Worm (Caenorhabditis elegans) whole organism, mixed stage, embryonic: Measurements from ENCODE around the gene slc-36.3.

Experiments used
- ceh-43 ChIP-seq: fragments of 200-800 bp; sonication (Bioruptor generic); optimal IDR thresholded peaks from 2 replicates; lab custom pipeline; 2018; ENCODE audit warnings: mild to moderate bottlenecking, missing genetic modification characterization, moderate library complexity, missing compliant biosample characterization
- elt-1 ChIP-seq: sonication (generic microtip); optimal IDR thresholded peaks from 2 replicates; lab custom pipeline; 2017; ENCODE audit warnings: missing genetic modification characterization, mild to moderate bottlenecking, missing compliant biosample characterization, antibody characterized with exemption, moderate library complexity, borderline replicate concordance; ENCODE audit not compliant: insufficient read depth
- mep-1 ChIP-seq: fragments of 150-350 bp; optimal IDR thresholded peaks from 2 replicates; lab custom pipeline; 2017; ENCODE audit warnings: missing biosample characterization, missing genetic modification reagents, missing genetic modification characterization, inconsistent platforms
- nhr-12 ChIP-seq: fragments of 150-350 bp; optimal IDR thresholded peaks from 2 replicates; lab custom pipeline; 2014; ENCODE audit warnings: missing biosample characterization, missing genetic modification characterization
- nhr-2 ChIP-seq: fragments of 150-350 bp; optimal IDR thresholded peaks from 2 replicates; lab custom pipeline; 2014; ENCODE audit warnings: missing biosample characterization, missing genetic modification characterization
- nhr-237 ChIP-seq: fragments of 150-350 bp; optimal IDR thresholded peaks from 2 replicates; lab custom pipeline; 2014; ENCODE audit warnings: missing biosample characterization, missing genetic modification characterization
- nhr-76 ChIP-seq: sonication (generic microtip); optimal IDR thresholded peaks from 2 replicates; lab custom pipeline; 2017; ENCODE audit warnings: missing biosample characterization, missing genetic modification characterization
- snpc-4 ChIP-seq: fragments of 150-350 bp; optimal IDR thresholded peaks from 2 replicates; lab custom pipeline; 2014; ENCODE audit warnings: missing biosample characterization, missing genetic modification characterization

DNA sequence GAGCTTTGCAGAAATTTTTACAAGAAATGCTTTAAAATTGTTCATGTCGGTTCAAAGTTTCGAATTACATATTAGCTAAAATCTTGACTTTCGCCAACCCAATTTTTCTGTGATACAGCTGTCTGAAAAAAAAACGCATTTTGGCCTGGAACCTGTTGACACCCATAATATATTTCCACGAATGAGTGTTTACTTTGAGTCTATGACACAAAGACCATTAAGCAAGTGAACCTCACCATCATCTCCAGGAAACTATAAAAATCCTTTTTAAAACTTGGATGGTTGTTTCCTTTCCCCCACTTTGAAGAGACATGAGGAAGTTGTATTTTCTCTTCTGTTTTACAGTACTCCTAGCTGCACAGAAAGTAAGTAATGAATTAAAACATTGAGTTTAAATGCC, 30.3 kb upstream of the slc-36.3 start, which contains the start of gene clec-263:
- no peak for TF ChIP-seq nhr-76
- TF ChIP-seq nhr-12 (tag; lab: Kevin White, UChicago) = no peak
- TF ChIP-seq nhr-237 (tag; lab: Kevin White, UChicago) = no peak
- TF ChIP-seq mep-1 (tag; lab: Kevin White, UChicago) = no peak
- no peak for TF ChIP-seq snpc-4 (tag; lab: Kevin White, UChicago)
- TF ChIP-seq nhr-2 (tag; lab: Kevin White, UChicago) = no peak
- TF ChIP-seq elt-1 (tag; lab: Kevin White, UChicago) = no peak
- TF ChIP-seq ceh-43 (GFP tag; lab: Kevin White, UChicago) = no peak
